Worm (Caenorhabditis elegans): Measurements from ENCODE around the gene C06A6.2.

Gene C06A6.2

DNA sequence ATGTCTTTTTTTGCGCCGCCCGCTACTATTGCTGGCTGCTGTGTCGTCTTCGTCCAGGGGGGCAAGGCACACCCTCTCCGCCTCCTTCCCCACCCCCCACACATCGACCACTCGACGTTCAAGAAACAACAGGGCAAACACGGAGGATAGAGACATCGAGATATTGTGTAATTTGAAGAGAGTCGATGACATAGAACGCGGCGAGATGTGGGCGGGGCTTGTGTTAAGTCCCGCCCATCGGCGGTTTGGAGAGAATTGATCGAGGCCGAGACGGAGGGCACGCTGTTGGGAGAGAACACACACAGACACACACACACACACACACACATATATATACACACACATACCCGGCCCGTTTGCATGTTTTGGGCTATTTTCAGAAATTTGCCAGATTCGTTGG, 837 bp upstream of the C06A6.2 start (continued):
- peak; percentile 1 for TF ChIP-seq ceh-30 (tag; optimal IDR thresholded peaks at IDR 0.05)
- peak; percentile 36 for TF ChIP-seq tbx-7 (tag; optimal IDR thresholded peaks at IDR 0.05)
- TF ChIP-seq pag-3 (tag; optimal IDR thresholded peaks at IDR 0.05; ENCODE audit: borderline replicate concordance), result no peak
- TF ChIP-seq unc-86 (tag; optimal IDR thresholded peaks at IDR 0.05), result no peak
- no peak for TF ChIP-seq ztf-16 (tag; optimal IDR thresholded peaks at IDR 0.05)
- TF ChIP-seq ceh-45 (GFP tag; IDR thresholded peaks at IDR 0.05), result no peak
- TF ChIP-seq pax-1 (tag; optimal IDR thresholded peaks at IDR 0.05), result no peak
- TF ChIP-seq ref-2 (tag; optimal IDR thresholded peaks at IDR 0.05), result peak; percentile 87
- TF ChIP-seq ceh-6 (GFP tag; optimal IDR thresholded peaks at IDR 0.05), result peak; percentile 55
- TF ChIP-seq sox-2 (GFP tag; IDR thresholded peaks at IDR 0.05), result no peak; the same call in 1 of the 2 replicates
- TF ChIP-seq pha-4 (tag; optimal IDR thresholded peaks at IDR 0.05), result no peak
- TF ChIP-seq K09A11.1 (tag; optimal IDR thresholded peaks at IDR 0.05; ENCODE audit: insufficient read depth), result no peak
- TF ChIP-seq pat-9 (tag; optimal IDR thresholded peaks at IDR 0.05), result peak; percentile 4
- peak; percentile 9 for TF ChIP-seq pqm-1 (tag; optimal IDR thresholded peaks at IDR 0.05)
- no peak for TF ChIP-seq hlh-8 (tag; optimal IDR thresholded peaks at IDR 0.05)
- TF ChIP-seq hlh-13 (GFP tag; optimal IDR thresholded peaks at IDR 0.05), result no peak
- TF ChIP-seq tbx-2 (tag; optimal IDR thresholded peaks at IDR 0.05), result peak; percentile 81
- peak; percentile 84 for TF ChIP-seq ceh-18 (tag; optimal IDR thresholded peaks at IDR 0.05)
- peak; percentile 17 for TF ChIP-seq hlh-30 (tag; optimal IDR thresholded peaks at IDR 0.05; ENCODE audit: insufficient read depth)
- TF ChIP-seq ceh-34 (tag; optimal IDR thresholded peaks at IDR 0.05), result peak; percentile 77
- peak; percentile 58 for TF ChIP-seq che-1 (tag; optimal IDR thresholded peaks at IDR 0.05)
- TF ChIP-seq sox-4 (tag; optimal IDR thresholded peaks at IDR 0.05), result peak; percentile 12
- TF ChIP-seq fax-1 (tag; optimal IDR thresholded peaks at IDR 0.05), result no peak
- peak; percentile 67 for TF ChIP-seq hlh-6 (tag; optimal IDR thresholded peaks at IDR 0.05)
- no peak for TF ChIP-seq unc-3 (GFP tag; conservative IDR thresholded peaks at IDR 0.05)
- no peak for TF ChIP-seq unc-3 (tag; optimal IDR thresholded peaks at IDR 0.05)
- no peak for TF ChIP-seq fkh-10 (GFP tag; optimal IDR thresholded peaks at IDR 0.05)
- TF ChIP-seq nhr-11 (tag; optimal IDR thresholded peaks at IDR 0.05), result no peak
- peak; percentile 32 for TF ChIP-seq T23F11.4 (GFP tag; optimal IDR thresholded peaks at IDR 0.05)
- peak; percentile 84 for TF ChIP-seq nfya-1 (tag; optimal IDR thresholded peaks at IDR 0.05)
- peak; percentile 80 for TF ChIP-seq unc-55 (GFP tag; optimal IDR thresholded peaks at IDR 0.05)
- no peak for TF ChIP-seq pha-2 (tag; optimal IDR thresholded peaks at IDR 0.05)
- peak; percentile 1 for TF ChIP-seq ahr-1 (tag; optimal IDR thresholded peaks at IDR 0.05)
- TF ChIP-seq rnt-1 (tag; optimal IDR thresholded peaks at IDR 0.05), result peak; percentile 74
- TF ChIP-seq mec-3 (tag; optimal IDR thresholded peaks at IDR 0.05; ENCODE audit: borderline replicate concordance), result no peak
- no peak for TF ChIP-seq ceh-9 (tag; optimal IDR thresholded peaks at IDR 0.05)
- TF ChIP-seq elt-2 (tag; optimal IDR thresholded peaks at IDR 0.05), result peak; percentile 42
- TF ChIP-seq syd-9 (tag; optimal IDR thresholded peaks at IDR 0.05), result peak; percentile 39
- peak; percentile 14 for TF ChIP-seq zip-5 (tag; optimal IDR thresholded peaks at IDR 0.05)
- no peak for TF ChIP-seq gmeb-2 (tag; optimal IDR thresholded peaks at IDR 0.05)
- TF ChIP-seq eyg-1 (tag; optimal IDR thresholded peaks at IDR 0.05), result no peak
- peak; percentile 42 for TF ChIP-seq ceh-48 (tag; optimal IDR thresholded peaks at IDR 0.05)
- TF ChIP-seq fkh-6 (tag; optimal IDR thresholded peaks at IDR 0.05), result peak; percentile 34
- TF ChIP-seq dve-1 (tag; optimal IDR thresholded peaks at IDR 0.05), result no peak
- TF ChIP-seq ceh-2 (tag; optimal IDR thresholded peaks at IDR 0.05), result peak; percentile 61
- TF ChIP-seq F13H6.1 (tag; optimal IDR thresholded peaks at IDR 0.05), result peak; percentile 59

Measured in whole organism, late embryonic.